Worm (Caenorhabditis elegans): ENCODE measurements around the gene F58H1.7.

The F58H1.7 gene

DNA sequence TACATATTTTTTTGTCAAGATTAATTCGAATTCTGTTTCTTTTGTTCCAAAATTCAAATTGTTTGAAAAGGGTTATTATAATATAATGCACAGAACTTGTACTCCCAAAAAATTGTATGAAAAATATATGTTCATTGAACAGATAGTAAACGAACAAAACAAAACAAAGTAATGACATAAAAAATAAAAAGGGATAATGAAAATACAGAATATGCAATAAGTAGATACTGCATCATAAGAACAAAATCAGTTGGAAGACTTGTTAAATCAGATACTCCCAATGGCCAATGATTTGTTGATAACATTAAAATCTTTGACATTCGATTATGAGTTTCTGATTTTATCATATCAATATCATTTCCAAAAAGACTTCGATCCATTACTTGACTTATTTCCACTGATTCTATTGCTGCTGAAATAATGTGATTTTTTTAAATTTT lies 39.9 kb upstream of the F58H1.7 start:
- TF ChIP-seq sox-4 (tag; optimal IDR thresholded peaks at IDR 0.05) (no peak), C38D4.7 (GFP tag; optimal IDR thresholded peaks at IDR 0.05) (no peak), T23F11.4 (GFP tag; optimal IDR thresholded peaks at IDR 0.05) (no peak), elt-4 (tag; optimal IDR thresholded peaks at IDR 0.05) (no peak), dve-1 (tag; optimal IDR thresholded peaks at IDR 0.05) (no peak), ceh-2 (tag; optimal IDR thresholded peaks at IDR 0.05) (no peak), lin-11 (tag; optimal IDR thresholded peaks at IDR 0.05) (no peak), odd-2 (tag; optimal IDR thresholded peaks at IDR 0.05) (no peak), tbx-2 (tag; optimal IDR thresholded peaks at IDR 0.05) (no peak), K09A11.1 (tag; optimal IDR thresholded peaks at IDR 0.05; ENCODE audit: insufficient read depth) (no peak), ceh-19 (GFP tag; optimal IDR thresholded peaks at IDR 0.05) (no peak), dmd-4 (tag; optimal IDR thresholded peaks at IDR 0.05; ENCODE audit: borderline replicate concordance) (no peak)

DNA sequence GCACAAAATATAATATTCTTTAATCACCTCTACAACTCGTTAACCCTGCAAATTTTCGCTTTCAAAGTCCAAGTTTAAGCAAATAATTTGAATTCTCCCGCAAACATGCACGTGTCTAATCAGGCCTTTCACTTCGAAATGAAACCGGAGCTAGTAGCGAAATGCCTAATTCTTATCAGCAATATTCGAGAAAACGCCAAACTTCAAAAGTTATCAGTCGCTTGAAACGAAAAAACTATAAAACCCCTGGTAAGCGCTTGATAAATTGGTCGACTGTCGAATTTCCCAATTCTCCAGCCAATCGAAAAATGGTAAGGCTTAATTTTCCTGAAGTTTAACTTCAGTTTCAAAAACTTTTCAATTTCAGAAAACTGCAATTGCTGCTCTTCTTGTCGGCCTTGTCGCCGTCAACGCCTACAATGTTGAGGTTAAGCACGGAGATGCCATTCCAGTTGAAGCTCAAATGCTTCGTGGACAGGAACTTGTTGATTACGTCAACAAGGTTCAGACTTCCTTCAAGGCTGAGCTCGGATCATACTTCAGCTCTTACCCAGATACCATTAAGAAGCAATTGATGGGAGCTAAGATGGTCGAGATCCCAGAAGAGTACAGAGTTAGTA lies 38.4 kb upstream of the F58H1.7 start, which contains the start of gene cpr-9:
TSS of gene cpr-9 (plus strand) at position 188 of the 620 bp plus-strand sequence.
- peak; percentile 51 for TF ChIP-seq elt-2 (tag; optimal IDR thresholded peaks at IDR 0.05)
- TF ChIP-seq ceh-2 (tag; optimal IDR thresholded peaks at IDR 0.05), result no peak

DNA sequence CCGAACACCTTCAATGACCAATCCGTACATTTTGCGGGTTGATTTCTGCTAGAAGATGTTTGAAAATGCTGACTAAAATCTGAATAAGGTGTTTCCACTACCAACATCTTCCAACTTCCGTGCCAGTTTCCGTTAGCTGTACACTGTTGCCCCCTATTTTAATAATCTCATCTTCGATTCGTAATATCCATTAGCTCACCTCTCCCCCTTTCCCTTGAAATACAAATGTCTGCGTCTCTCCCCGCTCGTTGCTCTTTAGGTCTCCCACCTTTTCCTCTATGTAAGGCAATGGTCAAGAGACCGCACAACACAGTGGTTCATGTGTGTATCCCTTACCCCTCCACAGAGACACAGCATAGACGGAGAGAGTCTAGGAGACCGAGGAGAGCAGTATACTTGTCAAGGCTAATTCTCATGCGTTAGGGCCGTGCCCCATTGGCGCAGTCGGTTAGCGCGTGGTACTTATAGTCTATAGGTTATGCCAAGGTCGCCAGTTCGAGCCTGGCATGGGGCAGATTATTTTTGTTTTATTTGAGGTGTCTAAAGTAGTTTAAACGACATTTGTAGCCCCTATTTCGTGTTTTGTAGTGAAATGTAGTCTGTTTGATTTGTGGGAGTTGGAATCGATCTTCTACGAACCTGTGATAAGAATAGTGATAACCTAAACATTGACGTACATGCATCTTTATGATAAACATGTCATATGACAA lies 37.3 kb upstream of the F58H1.7 start, which contains the start of gene gcy-33:
TSS of gene gcy-33 (minus strand) at position 51 of the 710 bp plus-strand sequence.
- TF ChIP-seq rnt-1 (tag; optimal IDR thresholded peaks at IDR 0.05) (peak; percentile 85), elt-2 (tag; optimal IDR thresholded peaks at IDR 0.05) (peak; percentile 97), sox-4 (tag; optimal IDR thresholded peaks at IDR 0.05) (peak; percentile 91), zip-5 (tag; optimal IDR thresholded peaks at IDR 0.05) (peak; percentile 77), madf-2 (tag; optimal IDR thresholded peaks at IDR 0.05) (peak; percentile 94), fax-1 (tag; optimal IDR thresholded peaks at IDR 0.05) (peak; percentile 88), sox-2 (GFP tag; IDR thresholded peaks at IDR 0.05) (peak; percentile 92), unc-42 (tag; optimal IDR thresholded peaks at IDR 0.05) (peak; percentile 88), nhr-232 (tag; optimal IDR thresholded peaks at IDR 0.05) (peak; percentile 94), ceh-48 (tag; optimal IDR thresholded peaks at IDR 0.05) (peak; percentile 88), hlh-15 (tag; optimal IDR thresholded peaks at IDR 0.05) (peak; percentile 95), C08G9.2 (tag; optimal IDR thresholded peaks at IDR 0.05) (peak; percentile 85), ceh-31 (tag; optimal IDR thresholded peaks at IDR 0.05) (peak; percentile 91), ceh-19 (GFP tag; optimal IDR thresholded peaks at IDR 0.05) (peak; percentile 95), pag-3 (tag; optimal IDR thresholded peaks at IDR 0.05; ENCODE audit: borderline replicate concordance) (peak; percentile 73), K09A11.1 (tag; optimal IDR thresholded peaks at IDR 0.05; ENCODE audit: insufficient read depth) (peak; percentile 70), ceh-30 (tag; optimal IDR thresholded peaks at IDR 0.05) (peak; percentile 27), ceh-18 (tag; optimal IDR thresholded peaks at IDR 0.05) (peak; percentile 93), lin-11 (tag; optimal IDR thresholded peaks at IDR 0.05) (peak; percentile 86), ref-2 (tag; optimal IDR thresholded peaks at IDR 0.05) (peak; percentile 94), fkh-10 (GFP tag; optimal IDR thresholded peaks at IDR 0.05) (peak; percentile 48), syd-9 (tag; optimal IDR thresholded peaks at IDR 0.05) (peak; percentile 94), dve-1 (tag; optimal IDR thresholded peaks at IDR 0.05) (peak; percentile 88), odd-2 (tag; optimal IDR thresholded peaks at IDR 0.05) (peak; percentile 52), sdc-2 (tag; optimal IDR thresholded peaks at IDR 0.05) (peak; percentile 90), ahr-1 (tag; optimal IDR thresholded peaks at IDR 0.05) (peak; percentile 85), gmeb-2 (tag; optimal IDR thresholded peaks at IDR 0.05) (peak; percentile 97), ceh-34 (tag; optimal IDR thresholded peaks at IDR 0.05) (peak; percentile 95), ets-4 (tag; optimal IDR thresholded peaks at IDR 0.05) (peak; percentile 53), pros-1 (tag; optimal IDR thresholded peaks at IDR 0.05) (peak; percentile 39), ceh-2 (tag; optimal IDR thresholded peaks at IDR 0.05) (peak; percentile 94), elt-4 (tag; optimal IDR thresholded peaks at IDR 0.05) (peak; percentile 90), pqm-1 (tag; optimal IDR thresholded peaks at IDR 0.05) (peak; percentile 93), unc-86 (tag; optimal IDR thresholded peaks at IDR 0.05) (peak; percentile 97), pha-4 (tag; optimal IDR thresholded peaks at IDR 0.05) (no peak), che-1 (tag; optimal IDR thresholded peaks at IDR 0.05) (peak; percentile 93), K02D7.2 (tag; optimal IDR thresholded peaks at IDR 0.05) (peak; percentile 88), tbx-7 (tag; optimal IDR thresholded peaks at IDR 0.05) (peak; percentile 46), F13H6.1 (tag; optimal IDR thresholded peaks at IDR 0.05) (peak; percentile 89), unc-55 (GFP tag; optimal IDR thresholded peaks at IDR 0.05) (no peak), ztf-16 (tag; optimal IDR thresholded peaks at IDR 0.05) (peak; percentile 95)

All from whole organism, late embryonic.